Fruit fly (Drosophila melanogaster): ENCODE results near the gene CG14811.

Gene CG14811

dm6 chrX:1842875-1843274 is 20.7 kb upstream of the CG14811 start (continued):
- TF ChIP-seq CG1647 (GFP tag; optimal IDR thresholded peaks at IDR 0.05) (no peak), Ssrp (tag; optimal IDR thresholded peaks at IDR 0.05) (no peak), vvl (GFP tag; IDR thresholded peaks at IDR 0.05) (peak; percentile 48; the same call in 1 of the 2 replicates), Hmr (GFP tag; optimal IDR thresholded peaks at IDR 0.05) (no peak), sim (GFP tag; IDR thresholded peaks at IDR 0.05) (no peak), B-H1 (GFP tag; IDR thresholded peaks at IDR 0.05) (no peak), sr (GFP tag; IDR thresholded peaks at IDR 0.05) (peak; percentile 44; the same call in 1 of the 3 replicates), tx (GFP tag; optimal IDR thresholded peaks at IDR 0.05) (no peak), trh (GFP tag; optimal IDR thresholded peaks at IDR 0.05) (no peak), CG2129 (GFP tag; IDR thresholded peaks at IDR 0.05; ENCODE audit: partially characterized antibody) (no peak), rib (GFP tag; IDR thresholded peaks at IDR 0.05) (0 out of 2 replicates have a peak, but pooled peaks have one; percentile 40), CG9817 (tag; optimal IDR thresholded peaks at IDR 0.05) (no peak), otp (GFP tag; IDR thresholded peaks at IDR 0.05) (no peak), Blimp-1 (GFP tag; optimal IDR thresholded peaks at IDR 0.05) (peak; percentile 22), CG2678 (tag; optimal IDR thresholded peaks at IDR 0.05) (peak; percentile 5), CG17359 (tag; optimal IDR thresholded peaks at IDR 0.05) (no peak), her (GFP tag; optimal IDR thresholded peaks at IDR 0.05) (no peak), sens-2 (GFP tag; IDR thresholded peaks at IDR 0.05) (no peak), Meics (GFP tag; optimal IDR thresholded peaks at IDR 0.05) (no peak), chinmo (GFP tag; IDR thresholded peaks at IDR 0.05; ENCODE audit: partially characterized antibody) (0 out of 4 replicates have a peak, but pooled peaks have one; percentile 48), CG10543 (GFP tag; optimal IDR thresholded peaks at IDR 0.05) (peak; percentile 65), hth (optimal IDR thresholded peaks at IDR 0.05) (no peak), sd (tag; optimal IDR thresholded peaks at IDR 0.05) (peak; percentile 81), NFAT (GFP tag; IDR thresholded peaks at IDR 0.05) (no peak), bbx (GFP tag; IDR thresholded peaks at IDR 0.05; ENCODE audit: partially characterized antibody) (no peak), CG30431 (GFP tag; optimal IDR thresholded peaks at IDR 0.05) (no peak), CG31388 (GFP tag; optimal IDR thresholded peaks at IDR 0.05) (no peak), CG12071 (GFP tag; optimal IDR thresholded peaks at IDR 0.05) (peak; percentile 8), CG33557 (GFP tag; optimal IDR thresholded peaks at IDR 0.05) (no peak), CG17912 (GFP tag; optimal IDR thresholded peaks at IDR 0.05) (no peak), abd-A (tag; optimal IDR thresholded peaks at IDR 0.05) (peak; percentile 10), gsb (GFP tag; IDR thresholded peaks at IDR 0.05) (no peak), CG3838 (GFP tag; optimal IDR thresholded peaks at IDR 0.05) (no peak), exex (tag; optimal IDR thresholded peaks at IDR 0.05) (peak; percentile 34), Poxn (GFP tag; IDR thresholded peaks at IDR 0.05) (no peak), wek (GFP tag; optimal IDR thresholded peaks at IDR 0.05) (no peak), oc (tag; optimal IDR thresholded peaks at IDR 0.05) (no peak), CG16815 (GFP tag; optimal IDR thresholded peaks at IDR 0.05) (no peak), prd (optimal IDR thresholded peaks at IDR 0.05) (no peak), prd (GFP tag; IDR thresholded peaks at IDR 0.05) (no peak), CG3995 (GFP tag; optimal IDR thresholded peaks at IDR 0.05) (no peak), CG9727 (GFP tag; optimal IDR thresholded peaks at IDR 0.05) (no peak), Eip74EF (GFP tag; optimal IDR thresholded peaks at IDR 0.05) (peak in 1 of 2 experiments; percentile 88), wdn (GFP tag; IDR thresholded peaks at IDR 0.05) (no peak), crp (GFP tag; optimal IDR thresholded peaks at IDR 0.05) (no peak), YL-1 (GFP tag; optimal IDR thresholded peaks at IDR 0.05) (no peak), trem (tag; optimal IDR thresholded peaks at IDR 0.05) (no peak), danr (GFP tag; IDR thresholded peaks at IDR 0.05) (no peak), tgo (GFP tag; IDR thresholded peaks at IDR 0.05) (peak; percentile 16; the same call in 1 of the 3 replicates), Doc3 (GFP tag; IDR thresholded peaks at IDR 0.05; ENCODE audit: partially characterized antibody) (no peak), Dip3 (GFP tag; optimal IDR thresholded peaks at IDR 0.05) (no peak)
